Fruit fly (Drosophila melanogaster) whole organism, adult: ENCODE measurements around the gene CG31206.

ENCODE experiments used
- CG14711 ChIP-seq: fragments of 200-800 bp; sonication (Bioruptor generic); optimal IDR thresholded peaks from 2 replicates; lab custom pipeline; 2018; ENCODE audit warnings: missing biosample characterization, mild to moderate bottlenecking, missing genetic modification characterization, moderate library complexity
- CG1620 ChIP-seq: fragments of 200-800 bp; sonication (Bioruptor generic); optimal IDR thresholded peaks from 2 replicates; lab custom pipeline; 2016; ENCODE audit warnings: missing biosample characterization, missing genetic modification characterization
- CG7045 ChIP-seq: fragments of 200-800 bp; sonication (Bioruptor generic); optimal IDR thresholded peaks from 2 replicates; lab custom pipeline; 2017; ENCODE audit warnings: missing biosample characterization, mild to moderate bottlenecking, missing genetic modification characterization
- CG7101 ChIP-seq: fragments of 200-800 bp; sonication (Bioruptor generic); optimal IDR thresholded peaks from 2 replicates; lab custom pipeline; 2018; ENCODE audit warnings: missing biosample characterization, mild to moderate bottlenecking, missing genetic modification characterization, moderate library complexity
- Clk ChIP-seq: fragments of 200-800 bp; sonication (Bioruptor generic); optimal IDR thresholded peaks from 2 replicates; lab custom pipeline; 2017; ENCODE audit warnings: missing biosample characterization, missing genetic modification characterization
- Crg-1 ChIP-seq: fragments of 200-800 bp; sonication (Bioruptor generic); optimal IDR thresholded peaks from 2 replicates; lab custom pipeline; 2016; ENCODE audit warnings: missing biosample characterization, missing genetic modification characterization
- Hr96 ChIP-seq: fragments of 200-800 bp; sonication (Bioruptor generic); optimal IDR thresholded peaks from 2 replicates; lab custom pipeline; 2016; ENCODE audit warnings: missing biosample characterization, missing genetic modification characterization
- Mnt ChIP-seq: fragments of 200-800 bp; sonication (Bioruptor generic); optimal IDR thresholded peaks from 2 replicates; lab custom pipeline; 2016; ENCODE audit warnings: missing biosample characterization, mild to moderate bottlenecking, missing genetic modification characterization
- bab1 ChIP-seq: fragments of 200-800 bp; sonication (Bioruptor generic); optimal IDR thresholded peaks from 3 replicates; lab custom pipeline; 2019; ENCODE audit warnings: missing biosample characterization, mild to moderate bottlenecking, missing genetic modification characterization, moderate library complexity
- cic ChIP-seq: fragments of 200-800 bp; sonication (Bioruptor generic); optimal IDR thresholded peaks from 2 replicates; lab custom pipeline; 2017; ENCODE audit warnings: missing biosample characterization, mild to moderate bottlenecking, missing genetic modification characterization, moderate library complexity
- kay ChIP-seq: fragments of 200-800 bp; sonication (Bioruptor generic); peaks from one replicate; lab custom pipeline; 2016; ENCODE audit warnings: missing biosample characterization, missing genetic modification characterization, borderline replicate concordance
- tj ChIP-seq: fragments of 200-800 bp; sonication (Bioruptor generic); optimal IDR thresholded peaks from 3 replicates; lab custom pipeline; 2017; ENCODE audit warnings: missing biosample characterization, mild to moderate bottlenecking, missing genetic modification characterization, moderate library complexity

dm6 chr3R:20124394-20124793 lies 16.6 kb upstream of the CG31206 start:
- TF ChIP-seq kay (GFP tag; lab: Kevin White, UChicago) (no peak), Clk (no peak), Mnt (GFP tag; lab: Kevin White, UChicago) (no peak), Hr96 (GFP tag; lab: Kevin White, UChicago) (no peak), CG1620 (GFP tag; lab: Kevin White, UChicago) (no peak), CG7045 (GFP tag; lab: Kevin White, UChicago) (no peak), cic (no peak), CG7101 (tag; lab: Kevin White, UChicago) (no peak), tj (GFP tag; lab: Kevin White, UChicago) (no peak), bab1 (no peak), Crg-1 (GFP tag; lab: Kevin White, UChicago) (no peak), CG14711 (no peak)
